Worm (Caenorhabditis elegans) whole organism, L2 larva: ENCODE results near the gene F28C6.5.
A peak's percentile ranks its signal among the peaks of the same experiment; 100 is the strongest.

ENCODE experiments used
- C34F6.9 ChIP-seq: fragments of 150-350 bp; optimal IDR thresholded peaks from 2 replicates; lab custom pipeline; 2014; ENCODE audit warnings: missing biosample characterization, missing genetic modification characterization
- F13H6.1 ChIP-seq: sonication (generic microtip); optimal IDR thresholded peaks from 2 replicates; lab custom pipeline; 2016; ENCODE audit warnings: missing genetic modification characterization, missing compliant biosample characterization
- R02D3.7 ChIP-seq: fragments of 150-350 bp; optimal IDR thresholded peaks from 2 replicates; lab custom pipeline; 2014; ENCODE audit warnings: missing biosample characterization, missing genetic modification characterization
- Y55F3AM.14 ChIP-seq: fragments of 200-800 bp; sonication (Bioruptor generic); optimal IDR thresholded peaks from 2 replicates; lab custom pipeline; 2018; ENCODE audit warnings: mild to moderate bottlenecking, missing genetic modification characterization, missing compliant biosample characterization
- ZK546.5 ChIP-seq: sonication (generic microtip); optimal IDR thresholded peaks from 2 replicates; lab custom pipeline; 2017; ENCODE audit warnings: missing biosample characterization, missing genetic modification characterization
- blmp-1 ChIP-seq: sonication (generic microtip); optimal IDR thresholded peaks from 2 replicates; lab custom pipeline; 2017; ENCODE audit warnings: missing genetic modification characterization, mild to moderate bottlenecking, missing compliant biosample characterization, antibody characterized with exemption, moderate library complexity; ENCODE audit not compliant: insufficient read depth
- ceh-16 ChIP-seq: fragments of 150-350 bp; optimal IDR thresholded peaks from 2 replicates; lab custom pipeline; 2014; ENCODE audit warnings: missing biosample characterization, missing genetic modification characterization
- crh-2 ChIP-seq: sonication (generic microtip); optimal IDR thresholded peaks from 2 replicates; lab custom pipeline; 2017; ENCODE audit warnings: missing biosample characterization, missing genetic modification characterization
- dmd-4 ChIP-seq: sonication (generic microtip); optimal IDR thresholded peaks from 2 replicates; lab custom pipeline; 2017; ENCODE audit warnings: missing biosample characterization, missing genetic modification characterization
- egl-27 ChIP-seq: sonication (generic microtip); optimal IDR thresholded peaks from 3 replicates; lab custom pipeline; 2017; ENCODE audit warnings: missing biosample characterization, missing genetic modification reagents, missing genetic modification characterization
- elt-1 ChIP-seq: fragments of 150-350 bp; optimal IDR thresholded peaks from 2 replicates; lab custom pipeline; 2014; ENCODE audit warnings: missing biosample characterization, missing genetic modification characterization
- elt-3 ChIP-seq: sonication (generic microtip); optimal IDR thresholded peaks from 2 replicates; lab custom pipeline; 2017; ENCODE audit warnings: missing biosample characterization, missing genetic modification characterization
- fos-1 ChIP-seq: fragments of 150-350 bp; optimal IDR thresholded peaks from 2 replicates; lab custom pipeline; 2014; ENCODE audit warnings: missing biosample characterization, missing genetic modification characterization
- gmeb-1 ChIP-seq: fragments of 150-350 bp; optimal IDR thresholded peaks from 2 replicates; lab custom pipeline; 2014; ENCODE audit warnings: missing biosample characterization, missing genetic modification characterization
- lin-13 ChIP-seq: fragments of 150-350 bp; optimal IDR thresholded peaks from 2 replicates; lab custom pipeline; 2014; ENCODE audit warnings: missing biosample characterization, missing genetic modification reagents, missing genetic modification characterization
- lin-39 ChIP-seq: fragments of 150-350 bp; optimal IDR thresholded peaks from 2 replicates; lab custom pipeline; 2014; ENCODE audit warnings: missing biosample characterization, missing genetic modification reagents, missing genetic modification characterization
- lsy-2 ChIP-seq, 2 experiments: fragments of 150-350 bp in 1 of 2; sonication (generic microtip) in 1 of 2; optimal IDR thresholded peaks; 2 replicates each; lab custom pipeline; 2014 to 2017; ENCODE audit warnings: missing biosample characterization in 2 of 2, missing genetic modification characterization in 2 of 2
- mab-5 ChIP-seq: fragments of 150-350 bp; optimal IDR thresholded peaks from 2 replicates; lab custom pipeline; 2014; ENCODE audit warnings: missing biosample characterization, missing genetic modification characterization
- mbf-1 ChIP-seq: sonication (generic microtip); optimal IDR thresholded peaks from 2 replicates; lab custom pipeline; 2017; ENCODE audit warnings: missing biosample characterization, missing genetic modification characterization
- nhr-10 ChIP-seq: sonication (generic microtip); optimal IDR thresholded peaks from 2 replicates; lab custom pipeline; 2017; ENCODE audit warnings: missing biosample characterization, missing genetic modification characterization
- nhr-11 ChIP-seq: fragments of 150-350 bp; optimal IDR thresholded peaks from 2 replicates; lab custom pipeline; 2014; ENCODE audit warnings: missing biosample characterization, missing genetic modification characterization
- nhr-129 ChIP-seq: fragments of 150-350 bp; optimal IDR thresholded peaks from 2 replicates; lab custom pipeline; 2014; ENCODE audit warnings: missing biosample characterization, missing genetic modification characterization
- nhr-21 ChIP-seq: fragments of 150-350 bp; optimal IDR thresholded peaks from 2 replicates; lab custom pipeline; 2014; ENCODE audit warnings: missing biosample characterization, missing genetic modification characterization
- nhr-23 ChIP-seq: fragments of 150-350 bp; optimal IDR thresholded peaks from 2 replicates; lab custom pipeline; 2014; ENCODE audit warnings: missing biosample characterization, missing genetic modification reagents, missing genetic modification characterization
- nhr-6 ChIP-seq: fragments of 150-350 bp; optimal IDR thresholded peaks from 2 replicates; lab custom pipeline; 2014; ENCODE audit warnings: missing biosample characterization, missing genetic modification characterization
- nhr-77 ChIP-seq: fragments of 150-350 bp; optimal IDR thresholded peaks from 2 replicates; lab custom pipeline; 2014; ENCODE audit warnings: missing biosample characterization, missing genetic modification characterization
- peb-1 ChIP-seq: fragments of 150-350 bp; optimal IDR thresholded peaks from 2 replicates; lab custom pipeline; 2014; ENCODE audit warnings: missing biosample characterization, missing genetic modification characterization
- sem-4 ChIP-seq: fragments of 150-350 bp; optimal IDR thresholded peaks from 2 replicates; lab custom pipeline; 2014; ENCODE audit warnings: missing biosample characterization, missing genetic modification reagents, missing genetic modification characterization
- sma-3 ChIP-seq: sonication (generic microtip); optimal IDR thresholded peaks from 2 replicates; lab custom pipeline; 2016; ENCODE audit warnings: missing genetic modification reagents, missing genetic modification characterization, missing compliant biosample characterization
- sma-9 ChIP-seq, 2 experiments: fragments of 150-350 bp in 1 of 2; sonication (generic microtip) in 1 of 2; optimal IDR thresholded peaks; 2 replicates each; lab custom pipeline; 2014 to 2016; ENCODE audit warnings: missing genetic modification characterization in 2 of 2, mild to moderate bottlenecking in 1 of 2, missing biosample characterization in 1 of 2, missing compliant biosample characterization in 1 of 2, missing genetic modification reagents in 1 of 2, moderate library complexity in 1 of 2
- unc-39 ChIP-seq: fragments of 150-350 bp; optimal IDR thresholded peaks from 2 replicates; lab custom pipeline; 2014; ENCODE audit warnings: missing biosample characterization, missing genetic modification characterization
- unc-55 ChIP-seq: fragments of 150-350 bp; sonication (generic microtip); optimal IDR thresholded peaks from 3 replicates; lab custom pipeline; 2014; ENCODE audit warnings: missing biosample characterization, missing genetic modification reagents, missing genetic modification characterization
- unc-62 ChIP-seq: fragments of 150-350 bp; optimal IDR thresholded peaks from 2 replicates; lab custom pipeline; 2014; ENCODE audit warnings: missing biosample characterization, missing genetic modification reagents, missing genetic modification characterization
- zag-1 ChIP-seq: fragments of 150-350 bp; optimal IDR thresholded peaks from 2 replicates; lab custom pipeline; 2014; ENCODE audit warnings: missing biosample characterization, missing genetic modification characterization
- ztf-4 ChIP-seq: fragments of 150-350 bp; optimal IDR thresholded peaks from 2 replicates; lab custom pipeline; 2014; ENCODE audit warnings: missing biosample characterization, missing genetic modification characterization

The F28C6.5 gene

DNA sequence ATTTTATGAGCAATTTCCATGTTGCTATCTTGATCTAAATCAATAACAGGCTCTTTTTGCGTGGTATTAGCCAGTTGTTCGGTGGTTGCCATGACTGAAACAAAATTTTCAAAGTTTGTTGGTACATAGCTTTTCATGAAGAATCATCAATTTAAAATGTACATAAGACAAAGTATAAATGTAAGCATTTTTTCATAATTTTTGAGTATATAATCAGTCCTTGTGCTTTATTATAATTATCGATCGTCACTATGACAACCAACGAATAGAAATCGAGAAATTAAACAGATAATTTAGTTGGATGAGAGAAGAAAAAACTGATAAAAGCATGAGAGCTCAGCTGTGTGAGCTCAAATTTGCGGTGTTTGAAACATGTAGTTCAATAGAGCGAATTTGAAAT is 22.6 kb downstream of the F28C6.5 start, which contains the start of gene T22C8.3:
TSS of gene T22C8.3 (minus strand) at position 101 of the 400 bp plus-strand sequence.
- TF ChIP-seq dmd-4 (tag; lab: Kevin White, UChicago): no peak
- TF ChIP-seq fos-1 (tag; lab: Kevin White, UChicago): no peak
- no peak for TF ChIP-seq mab-5 (tag; lab: Kevin White, UChicago)

DNA sequence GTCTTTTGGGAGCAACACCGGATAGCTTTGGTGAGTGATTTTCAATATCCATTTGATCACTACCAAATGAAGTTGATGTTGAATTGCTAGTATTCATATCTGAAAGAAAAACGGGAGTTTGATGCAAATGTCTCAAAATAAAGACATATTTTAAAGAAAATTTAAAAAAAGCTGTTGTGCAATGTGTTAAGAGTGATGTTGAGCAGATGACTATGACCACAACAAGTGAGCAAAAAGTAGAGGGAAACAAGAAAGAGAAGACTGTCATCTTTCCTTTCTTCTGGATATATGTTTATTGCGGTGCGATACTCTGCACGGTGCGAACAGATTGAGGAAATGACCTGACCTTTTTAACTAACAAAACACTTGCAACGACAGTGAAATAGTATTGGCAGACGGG is 24.1 kb downstream of the F28C6.5 start, which contains the start of gene T22C8.4:
TSS of gene T22C8.4 (minus strand) at position 101 of the 400 bp plus-strand sequence.
- no peak for TF ChIP-seq nhr-21 (tag; lab: Kevin White, UChicago)
- TF ChIP-seq blmp-1 (tag; lab: Kevin White, UChicago): no peak
- no peak for TF ChIP-seq unc-62 (GFP tag; lab: Kevin White, UChicago)
- no peak for TF ChIP-seq sma-3 (GFP tag; lab: Kevin White, UChicago)
- TF ChIP-seq lin-13: no peak
- TF ChIP-seq Y55F3AM.14 (GFP tag; lab: Kevin White, UChicago): no peak

DNA sequence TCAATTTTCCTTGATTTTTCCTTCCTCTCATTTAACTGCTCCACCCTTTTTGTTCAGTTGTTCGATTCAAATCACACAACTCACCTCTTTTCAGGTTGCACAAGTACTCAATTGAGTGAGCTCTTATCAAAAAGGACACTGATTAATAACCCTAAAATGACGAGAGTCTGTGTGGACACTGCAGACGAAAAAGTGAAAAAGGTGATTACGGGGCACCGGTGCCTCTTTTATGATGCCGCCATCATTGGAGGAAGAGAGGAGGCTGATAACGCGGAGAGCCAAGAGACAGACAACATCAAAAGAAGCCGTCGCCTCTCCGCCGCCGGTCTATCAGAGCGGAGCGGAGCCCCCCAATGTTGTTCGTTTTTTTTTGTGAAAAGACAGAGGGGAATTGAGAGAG is 25.8 kb downstream of the F28C6.5 start, which contains the start of gene sptf-2:
TSS of gene sptf-2 (plus strand) at position 297 of the 400 bp plus-strand sequence.
- no peak for TF ChIP-seq sem-4 (tag; lab: Kevin White, UChicago)
- no peak for TF ChIP-seq elt-1
- peak; percentile 5 for TF ChIP-seq F13H6.1 (tag; lab: Kevin White, UChicago)
- no peak for TF ChIP-seq dmd-4 (tag; lab: Kevin White, UChicago)
- peak; percentile 29 for TF ChIP-seq crh-2 (tag; lab: Kevin White, UChicago)
- no peak for TF ChIP-seq unc-39
- no peak for TF ChIP-seq nhr-21 (tag; lab: Kevin White, UChicago)
- no peak for TF ChIP-seq nhr-10
- no peak for TF ChIP-seq nhr-23 (tag; lab: Kevin White, UChicago)
- no peak for TF ChIP-seq unc-55 (GFP tag; lab: Kevin White, UChicago)
- TF ChIP-seq lin-39 (tag; lab: Kevin White, UChicago): no peak
- TF ChIP-seq R02D3.7 (tag; lab: Kevin White, UChicago): no peak
- peak; percentile 9 for TF ChIP-seq gmeb-1 (tag; lab: Kevin White, UChicago)
- TF ChIP-seq C34F6.9 (tag; lab: Kevin White, UChicago): no peak
- TF ChIP-seq fos-1 (tag; lab: Kevin White, UChicago): peak; percentile 97
- TF ChIP-seq nhr-129: no peak
- no peak for TF ChIP-seq nhr-77
- no peak for TF ChIP-seq ceh-16
- no peak for TF ChIP-seq elt-3
- no peak for TF ChIP-seq Y55F3AM.14 (GFP tag; lab: Kevin White, UChicago)
- TF ChIP-seq lin-13: no peak
- TF ChIP-seq peb-1 (tag; lab: Kevin White, UChicago): no peak
- TF ChIP-seq nhr-6 (tag; lab: Kevin White, UChicago): no peak
- TF ChIP-seq sma-9 (GFP tag; optimal IDR thresholded peaks at IDR 0.05; lab: Kevin White, UChicago): peak; percentile 1
- TF ChIP-seq sma-9 (tag; optimal IDR thresholded peaks at IDR 0.05; lab: Kevin White, UChicago): no peak
- TF ChIP-seq mbf-1 (tag; lab: Kevin White, UChicago): no peak
- TF ChIP-seq sma-3 (GFP tag; lab: Kevin White, UChicago): no peak

DNA sequence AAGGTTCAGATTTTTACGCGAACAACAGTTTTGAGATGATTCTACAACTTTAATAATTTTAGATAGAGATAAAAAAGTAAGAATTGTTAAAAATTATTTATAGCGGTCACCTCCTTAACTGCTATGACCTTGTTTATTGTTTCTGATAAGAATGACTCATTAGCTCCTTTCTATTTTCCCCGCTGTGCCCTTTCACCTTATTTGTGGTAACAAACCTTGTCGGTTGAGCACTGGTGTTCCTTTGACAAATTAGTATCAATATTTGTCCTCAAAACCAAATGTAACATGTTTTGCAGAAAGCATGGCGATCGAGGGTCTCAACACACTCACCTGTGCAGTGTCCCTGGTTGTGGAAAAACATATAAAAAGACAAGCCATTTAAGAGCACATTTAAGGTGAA is 27.3 kb downstream of the F28C6.5 start:
- TF ChIP-seq sma-9 (GFP tag; optimal IDR thresholded peaks at IDR 0.05; lab: Kevin White, UChicago) (no peak), sma-9 (tag; optimal IDR thresholded peaks at IDR 0.05; lab: Kevin White, UChicago) (no peak), nhr-21 (tag; lab: Kevin White, UChicago) (no peak), Y55F3AM.14 (GFP tag; lab: Kevin White, UChicago) (no peak), lsy-2 (tag; optimal IDR thresholded peaks at IDR 0.05; lab: Kevin White, UChicago) (no peak), nhr-6 (tag; lab: Kevin White, UChicago) (no peak), nhr-77 (no peak), sma-3 (GFP tag; lab: Kevin White, UChicago) (no peak), elt-3 (no peak), mbf-1 (tag; lab: Kevin White, UChicago) (no peak), egl-27 (tag; lab: Kevin White, UChicago) (no peak), zag-1 (tag; lab: Kevin White, UChicago) (no peak), sem-4 (tag; lab: Kevin White, UChicago) (no peak), nhr-11 (no peak), lin-13 (no peak), ztf-4 (tag; lab: Kevin White, UChicago) (no peak), ZK546.5 (tag; lab: Kevin White, UChicago) (no peak), R02D3.7 (tag; lab: Kevin White, UChicago) (no peak), mab-5 (tag; lab: Kevin White, UChicago) (no peak)
